Fruit fly (Drosophila melanogaster): ENCODE measurements around the gene Surf4.
A peak's percentile ranks its signal among the peaks of the same experiment; 100 is the strongest.

The Surf4 gene

DNA sequence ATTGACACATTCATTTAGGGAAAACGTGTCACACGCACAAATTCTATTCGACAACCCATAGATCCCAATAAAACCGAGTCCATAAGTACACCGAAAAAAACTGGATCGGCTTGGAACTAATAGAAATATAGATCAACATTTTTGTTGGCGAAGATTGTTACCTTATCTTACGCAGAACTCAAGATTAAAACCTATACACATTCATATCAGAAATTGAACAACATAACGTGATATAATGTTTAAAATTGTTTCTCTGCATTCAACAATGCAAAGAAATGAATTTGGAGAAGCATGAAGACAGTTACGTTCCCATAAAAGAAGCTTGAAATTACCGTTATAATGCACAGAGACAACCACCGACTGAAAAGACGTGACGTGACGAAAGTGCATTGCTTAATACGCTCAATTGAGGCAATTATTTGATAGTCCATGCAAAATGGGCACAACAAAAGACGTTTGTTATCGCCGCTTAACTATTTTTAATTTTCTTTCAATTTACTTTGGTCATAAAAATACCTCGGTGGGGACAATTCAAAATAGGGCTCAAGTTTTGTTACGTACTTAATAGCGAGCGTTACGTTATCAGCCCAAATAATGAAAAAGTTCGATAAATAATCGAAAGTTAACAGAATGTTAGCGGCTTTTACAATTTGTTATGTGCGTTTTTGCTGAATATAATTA, 5.8 kb downstream of the Surf4 start, which contains the start of gene SerRS-m (continued):
- TF ChIP-seq vvl (GFP tag; IDR thresholded peaks at IDR 0.05), result no peak
- TF ChIP-seq ci (GFP tag; IDR thresholded peaks at IDR 0.05), result 0 out of 3 replicates have a peak, but pooled peaks have one; percentile 19
- peak; percentile 33 for TF ChIP-seq CG15601 (tag; optimal IDR thresholded peaks at IDR 0.05)
- peak; percentile 11 for TF ChIP-seq zf30C (GFP tag; optimal IDR thresholded peaks at IDR 0.05)
- no peak for TF ChIP-seq bcd (GFP tag; optimal IDR thresholded peaks at IDR 0.05)
- TF ChIP-seq CG10979 (tag; optimal IDR thresholded peaks at IDR 0.05), result peak; percentile 31
- TF ChIP-seq CG2712 (tag; optimal IDR thresholded peaks at IDR 0.05), result peak; percentile 39
- peak; percentile 1 for TF ChIP-seq pho (GFP tag; optimal IDR thresholded peaks at IDR 0.05)
- TF ChIP-seq sens (GFP tag), result peak; percentile 83
- TF ChIP-seq Ets97D (GFP tag; optimal IDR thresholded peaks at IDR 0.05), result no peak
- TF ChIP-seq PHDP (tag; optimal IDR thresholded peaks at IDR 0.05), result peak; percentile 17
- peak; percentile 99 for TF ChIP-seq CG9437 (GFP tag; optimal IDR thresholded peaks at IDR 0.05)
- TF ChIP-seq Six4 (GFP tag; optimal IDR thresholded peaks at IDR 0.05), result peak; percentile 17
- TF ChIP-seq pzg (GFP tag; optimal IDR thresholded peaks at IDR 0.05), result peak; percentile 3
- peak; percentile 34 for TF ChIP-seq unpg (GFP tag; optimal IDR thresholded peaks at IDR 0.05)
- TF ChIP-seq lola (GFP tag; optimal IDR thresholded peaks at IDR 0.05), result peak in 1 of 3 experiments; percentile 9
- peak; percentile 22 for TF ChIP-seq CG7556 (GFP tag; optimal IDR thresholded peaks at IDR 0.05)
- TF ChIP-seq CG13287 (GFP tag; IDR thresholded peaks at IDR 0.05; ENCODE audit: partially characterized antibody), result peak; percentile 33
- TF ChIP-seq phol (tag; optimal IDR thresholded peaks at IDR 0.05), result peak; percentile 32
- TF ChIP-seq ttk (GFP tag; IDR thresholded peaks at IDR 0.05), result no peak
- TF ChIP-seq bsh (GFP tag; optimal IDR thresholded peaks at IDR 0.05), result peak in 1 of 2 experiments; percentile 62
- TF ChIP-seq gsb-n (tag; optimal IDR thresholded peaks at IDR 0.05), result peak; percentile 28
- peak; percentile 3 for TF ChIP-seq CG12659 (GFP tag; optimal IDR thresholded peaks at IDR 0.05)
- peak; percentile 25 for TF ChIP-seq Dp (GFP tag; optimal IDR thresholded peaks at IDR 0.05)
- 0 out of 3 replicates have a peak, but pooled peaks have one; percentile 6 for TF ChIP-seq CG7357 (GFP tag; IDR thresholded peaks at IDR 0.05)
- TF ChIP-seq HLH3B (GFP tag; IDR thresholded peaks at IDR 0.05), result 0 out of 2 replicates have a peak, but pooled peaks have one; percentile 18
- TF ChIP-seq CG10267 (tag; optimal IDR thresholded peaks at IDR 0.05), result peak; percentile 17
- TF ChIP-seq Mad (GFP tag; optimal IDR thresholded peaks at IDR 0.05), result no peak
- TF ChIP-seq sna (GFP tag; IDR thresholded peaks at IDR 0.05; ENCODE audit: partially characterized antibody), result 0 out of 2 replicates have a peak, but pooled peaks have one; percentile 25
- TF ChIP-seq CG17186 (GFP tag; optimal IDR thresholded peaks at IDR 0.05), result no peak
- TF ChIP-seq CG17359 (tag; optimal IDR thresholded peaks at IDR 0.05), result peak; percentile 19
- no peak for TF ChIP-seq CG4730 (GFP tag; IDR thresholded peaks at IDR 0.05)

- peak; percentile 84 for TF ChIP-seq sug (tag; optimal IDR thresholded peaks at IDR 0.05)
- no peak for TF ChIP-seq ssp (GFP tag; IDR thresholded peaks at IDR 0.05)
- peak; percentile 82 for TF ChIP-seq exex (tag; optimal IDR thresholded peaks at IDR 0.05)
- TF ChIP-seq CG1233 (GFP tag; optimal IDR thresholded peaks at IDR 0.05), result no peak
- TF ChIP-seq Jarid2 (GFP tag; optimal IDR thresholded peaks at IDR 0.05), result no peak
- TF ChIP-seq chn (GFP tag; optimal IDR thresholded peaks at IDR 0.05), result no peak
These were observed 6.9 kb downstream of the Surf4 start for dm6 chr3R:15339111-15339510.
